Worm (Caenorhabditis elegans) whole organism, L2 larva: ENCODE measurements around the gene lin-66.

Experiments used
- F13H6.1 ChIP-seq: sonication (generic microtip); optimal IDR thresholded peaks from 2 replicates; lab custom pipeline; 2016; ENCODE audit warnings: missing genetic modification characterization, missing compliant biosample characterization
- ama-1 ChIP-seq: fragments of 150-350 bp; optimal IDR thresholded peaks from 2 replicates; lab custom pipeline; 2018; ENCODE audit warnings: inconsistent platforms
- ceh-82 ChIP-seq: fragments of 150-350 bp; optimal IDR thresholded peaks from 2 replicates; lab custom pipeline; 2014; ENCODE audit warnings: missing biosample characterization, missing genetic modification characterization
- lin-11 ChIP-seq: fragments of 150-350 bp; sonication (generic microtip); optimal IDR thresholded peaks from 2 replicates; lab custom pipeline; 2014; ENCODE audit warnings: missing biosample characterization, missing genetic modification characterization, inconsistent platforms, mixed read lengths
- lin-13 ChIP-seq: fragments of 150-350 bp; optimal IDR thresholded peaks from 2 replicates; lab custom pipeline; 2014; ENCODE audit warnings: missing biosample characterization, missing genetic modification reagents, missing genetic modification characterization
- nhr-237 ChIP-seq: fragments of 150-350 bp; optimal IDR thresholded peaks from 2 replicates; lab custom pipeline; 2014; ENCODE audit warnings: missing biosample characterization, missing genetic modification characterization
- peb-1 ChIP-seq: fragments of 150-350 bp; optimal IDR thresholded peaks from 2 replicates; lab custom pipeline; 2014; ENCODE audit warnings: missing biosample characterization, missing genetic modification characterization
- skn-1 ChIP-seq: sonication (generic microtip); optimal IDR thresholded peaks from 2 replicates; lab custom pipeline; 2017; ENCODE audit warnings: missing biosample characterization, missing genetic modification characterization
- ztf-11 ChIP-seq: sonication (generic microtip); optimal IDR thresholded peaks from 2 replicates; lab custom pipeline; 2017; ENCODE audit warnings: missing biosample characterization, missing genetic modification characterization

ce11 chrIV:13876565-13877153 is 11.2 kb upstream of the lin-66 start, which contains the start of gene prdh-1:
- TF ChIP-seq F13H6.1 (no peak), ama-1 (lab: Kevin White, UChicago) (no peak), ceh-82 (tag; lab: Kevin White, UChicago) (no peak), lin-13 (no peak), skn-1 (tag; lab: Kevin White, UChicago) (no peak), lin-11 (tag; lab: Kevin White, UChicago) (no peak), ztf-11 (tag; lab: Kevin White, UChicago) (no peak), peb-1 (no peak), nhr-237 (tag; lab: Kevin White, UChicago) (no peak)
